Worm (Caenorhabditis elegans) whole organism, L3 larva: ENCODE results near the gene str-178.

ENCODE experiments used
- ama-1 ChIP-seq: fragments of 150-350 bp; optimal IDR thresholded peaks from 2 replicates; lab custom pipeline; 2018
- elt-1 ChIP-seq: fragments of 150-350 bp; optimal IDR thresholded peaks from 2 replicates; lab custom pipeline; 2014; ENCODE audit warnings: missing biosample characterization, missing genetic modification characterization
- elt-3 ChIP-seq, 3 experiments: fragments of 150-350 bp in 1 of 3; sonication (generic microtip) in 2 of 3; optimal IDR thresholded peaks; 2 replicates in 2 of 3; 4 replicates in 1 of 3; lab custom pipeline; 2014 to 2017; ENCODE audit warnings: missing biosample characterization in 3 of 3, missing genetic modification characterization in 3 of 3
- fkh-10 ChIP-seq: sonication (generic microtip); optimal IDR thresholded peaks from 2 replicates; lab custom pipeline; 2017; ENCODE audit warnings: missing biosample characterization, missing genetic modification reagents, missing genetic modification characterization
- lsy-12 ChIP-seq: sonication (generic microtip); optimal IDR thresholded peaks from 2 replicates; lab custom pipeline; 2016; ENCODE audit warnings: mild to moderate bottlenecking, missing genetic modification characterization, missing compliant biosample characterization
- nhr-12 ChIP-seq: fragments of 150-350 bp; optimal IDR thresholded peaks from 2 replicates; lab custom pipeline; 2014; ENCODE audit warnings: missing biosample characterization, missing genetic modification characterization
- nhr-237 ChIP-seq: fragments of 150-350 bp; optimal IDR thresholded peaks from 2 replicates; lab custom pipeline; 2014; ENCODE audit warnings: missing biosample characterization, missing genetic modification characterization
- pqm-1 ChIP-seq: fragments of 150-350 bp; optimal IDR thresholded peaks from 2 replicates; lab custom pipeline; 2017; ENCODE audit warnings: missing biosample characterization, missing genetic modification characterization, inconsistent platforms
- skn-1 ChIP-seq: fragments of 150-350 bp; optimal IDR thresholded peaks from 2 replicates; lab custom pipeline; 2014; ENCODE audit warnings: missing biosample characterization, missing genetic modification characterization
- snpc-4 ChIP-seq: fragments of 150-350 bp; optimal IDR thresholded peaks from 2 replicates; lab custom pipeline; 2014; ENCODE audit warnings: missing biosample characterization, missing genetic modification characterization
- unc-62 ChIP-seq: fragments of 150-350 bp; sonication (generic microtip); optimal IDR thresholded peaks from 4 replicates; lab custom pipeline; 2014; ENCODE audit warnings: missing biosample characterization, missing genetic modification reagents, missing genetic modification characterization
- zag-1 ChIP-seq: fragments of 150-350 bp; optimal IDR thresholded peaks from 2 replicates; lab custom pipeline; 2014; ENCODE audit warnings: missing biosample characterization, missing genetic modification characterization

DNA sequence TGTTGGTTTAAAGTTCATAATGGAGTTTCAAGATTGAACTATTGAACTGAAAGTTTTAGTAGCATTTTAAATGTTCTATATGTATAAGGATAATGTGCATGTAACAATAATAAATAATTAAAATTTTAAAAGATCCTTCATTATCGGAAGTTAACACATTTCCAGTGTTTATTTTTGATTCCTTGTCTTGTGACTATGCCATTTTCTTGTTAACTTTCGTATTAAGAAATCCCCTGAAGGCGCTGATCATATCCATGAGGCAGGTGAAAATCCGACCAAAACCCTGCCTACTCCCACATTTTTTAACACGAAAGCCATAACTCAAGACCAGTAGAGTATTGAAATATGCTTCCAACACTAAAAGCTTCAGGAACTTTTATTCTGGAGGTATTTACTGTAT is 3.4 kb upstream of the str-178 start, which contains the start of gene R11D1.7:
- TF ChIP-seq zag-1 (no peak), pqm-1 (tag; lab: Kevin White, UChicago) (no peak), ama-1 (lab: Kevin White, UChicago) (no peak), snpc-4 (no peak), unc-62 (GFP tag; lab: Kevin White, UChicago) (no peak), lsy-12 (no peak), fkh-10 (GFP tag; lab: Kevin White, UChicago) (no peak), skn-1 (no peak), nhr-237 (no peak), elt-3 (tag; optimal IDR thresholded peaks at IDR 0.05; lab: Kevin White, UChicago) (no peak), elt-1 (tag; lab: Kevin White, UChicago) (no peak), nhr-12 (no peak)
